Fruit fly (Drosophila melanogaster) whole organism, embryonic: ENCODE measurements around the gene NFAT.

ENCODE experiments used
- CG10209 ChIP-seq: fragments of 200-800 bp; sonication (Bioruptor generic); optimal IDR thresholded peaks from 3 replicates; lab custom pipeline; 2017; ENCODE audit warnings: missing biosample characterization, mild to moderate bottlenecking, missing genetic modification characterization, missing genetic modification reagents
- CG11560 ChIP-seq: fragments of 200-800 bp; sonication (Bioruptor generic); IDR thresholded peaks from 3 replicates; pipeline ENCODE4 v1.3.6; 2022; ENCODE audit warnings: missing biosample characterization, missing genetic modification characterization
- CG13775 ChIP-seq: fragments of 200-800 bp; sonication (Bioruptor generic); optimal IDR thresholded peaks from 3 replicates; lab custom pipeline; 2017; ENCODE audit warnings: missing biosample characterization, mild to moderate bottlenecking, missing genetic modification characterization
- CG14050 ChIP-seq: fragments of 200-800 bp; sonication (Bioruptor generic); IDR thresholded peaks from 3 replicates; pipeline ENCODE4 v1.3.6; 2022; ENCODE audit warnings: missing biosample characterization, missing genetic modification characterization
- CG1602 ChIP-seq: fragments of 200-800 bp; sonication (Bioruptor generic); optimal IDR thresholded peaks from 3 replicates; lab custom pipeline; 2016; ENCODE audit warnings: missing biosample characterization, missing genetic modification characterization
- CG16815 ChIP-seq: fragments of 200-800 bp; sonication (Bioruptor generic); optimal IDR thresholded peaks from 3 replicates; lab custom pipeline; 2017; ENCODE audit warnings: missing biosample characterization, mild to moderate bottlenecking, missing genetic modification characterization
- CG17802 ChIP-seq: fragments of 200-800 bp; sonication (Bioruptor generic); optimal IDR thresholded peaks from 2 replicates; lab custom pipeline; 2018; ENCODE audit warnings: missing biosample characterization, mild to moderate bottlenecking, missing genetic modification characterization, moderate library complexity
- CG18599 ChIP-seq: fragments of 200-800 bp; sonication (Bioruptor generic); optimal IDR thresholded peaks from 3 replicates; lab custom pipeline; 2017; ENCODE audit warnings: missing biosample characterization, missing genetic modification characterization, mild to moderate bottlenecking, moderate library complexity, missing genetic modification reagents
- CG2129 ChIP-seq: fragments of 200-800 bp; sonication (Bioruptor generic); IDR thresholded peaks from 2 replicates; pipeline ENCODE4 v1.3.6; 2022; ENCODE audit warnings: missing biosample characterization, missing genetic modification characterization; ENCODE audit not compliant: partially characterized antibody
- CG2199 ChIP-seq: fragments of 200-800 bp; sonication (Bioruptor generic); IDR thresholded peaks from 3 replicates; pipeline ENCODE4 v1.3.6; 2022; ENCODE audit warnings: missing biosample characterization, missing genetic modification characterization
- CG2678 ChIP-seq: fragments of 200-800 bp; sonication (Bioruptor generic); optimal IDR thresholded peaks from 3 replicates; lab custom pipeline; 2019; ENCODE audit warnings: missing biosample characterization, mild to moderate bottlenecking, missing genetic modification characterization, moderate library complexity
- CG32532 ChIP-seq: fragments of 200-800 bp; sonication (Bioruptor generic); IDR thresholded peaks from 2 replicates; pipeline ENCODE4 v1.3.6; 2022; ENCODE audit warnings: missing biosample characterization, missing genetic modification characterization
- CG4730 ChIP-seq: fragments of 200-800 bp; sonication (Bioruptor generic); IDR thresholded peaks from 2 replicates; pipeline ENCODE4 v1.3.6; 2022; ENCODE audit warnings: missing biosample characterization, missing genetic modification characterization
- D19A ChIP-seq: fragments of 200-800 bp; optimal IDR thresholded peaks from 3 replicates; lab custom pipeline; 2019; ENCODE audit warnings: missing biosample characterization, mild to moderate bottlenecking, missing genetic modification characterization, moderate library complexity
- Dip2 ChIP-seq: fragments of 200-800 bp; sonication (Bioruptor generic); IDR thresholded peaks from 2 replicates; pipeline ENCODE4 v1.3.6; 2022; ENCODE audit warnings: missing biosample characterization, missing genetic modification characterization
- Doc2 ChIP-seq: fragments of 200-800 bp; sonication (Bioruptor generic); IDR thresholded peaks from 2 replicates; pipeline ENCODE4 v1.3.6; 2022; ENCODE audit warnings: missing biosample characterization, missing genetic modification characterization
- Elba2 ChIP-seq: fragments of 200-800 bp; sonication (Bioruptor generic); optimal IDR thresholded peaks from 3 replicates; lab custom pipeline; 2016; ENCODE audit warnings: missing biosample characterization, missing genetic modification characterization
- Fer2 ChIP-seq: fragments of 200-800 bp; sonication (Bioruptor generic); optimal IDR thresholded peaks from 2 replicates; lab custom pipeline; 2018; ENCODE audit warnings: missing biosample characterization, mild to moderate bottlenecking, missing genetic modification characterization, moderate library complexity
- HmgZ ChIP-seq: fragments of 200-800 bp; sonication (Bioruptor generic); optimal IDR thresholded peaks from 2 replicates; lab custom pipeline; 2018; ENCODE audit warnings: missing biosample characterization, mild to moderate bottlenecking, missing genetic modification characterization
- Lhr ChIP-seq: fragments of 200-800 bp; sonication (Bioruptor generic); optimal IDR thresholded peaks from 3 replicates; lab custom pipeline; 2017; ENCODE audit warnings: mild to moderate bottlenecking, missing biosample characterization, missing genetic modification reagents, missing genetic modification characterization
- Lpt ChIP-seq: fragments of >200 bp; optimal IDR thresholded peaks from 2 replicates; lab custom pipeline; 2018; ENCODE audit warnings: missing biosample characterization, missing genetic modification characterization
- Mes4 ChIP-seq: fragments of 200-800 bp; sonication (Bioruptor generic); optimal IDR thresholded peaks from 2 replicates; lab custom pipeline; 2016; ENCODE audit warnings: missing biosample characterization, missing genetic modification characterization
- NK7.1 ChIP-seq: fragments of 200-800 bp; sonication (Bioruptor generic); optimal IDR thresholded peaks from 3 replicates; lab custom pipeline; 2016; ENCODE audit warnings: missing biosample characterization, missing genetic modification characterization
- PHDP ChIP-seq: fragments of 200-800 bp; sonication (Bioruptor generic); optimal IDR thresholded peaks from 3 replicates; lab custom pipeline; 2018; ENCODE audit warnings: missing biosample characterization, mild to moderate bottlenecking, missing genetic modification characterization, moderate library complexity
- Ravus ChIP-seq: fragments of 200-800 bp; sonication (Bioruptor generic); IDR thresholded peaks from 2 replicates; pipeline ENCODE4 v1.3.6; 2022; ENCODE audit warnings: missing biosample characterization, missing genetic modification characterization
- Sox100B ChIP-seq: fragments of 200-800 bp; sonication (Bioruptor generic); optimal IDR thresholded peaks from 3 replicates; lab custom pipeline; 2018; ENCODE audit warnings: missing biosample characterization, mild to moderate bottlenecking, missing genetic modification characterization
- Tbp ChIP-seq: fragments of >200 bp; optimal IDR thresholded peaks from 2 replicates; lab custom pipeline; 2018; ENCODE audit warnings: missing biosample characterization, missing genetic modification characterization
- Xrp1 ChIP-seq: fragments of 200-800 bp; sonication (Bioruptor generic); IDR thresholded peaks from 2 replicates; pipeline ENCODE4 v1.3.6; 2022; ENCODE audit warnings: missing biosample characterization, missing genetic modification characterization
- ara ChIP-seq: fragments of 200-800 bp; sonication (Bioruptor generic); IDR thresholded peaks from 2 replicates; pipeline ENCODE4 v1.3.6; 2022; ENCODE audit warnings: missing biosample characterization, missing genetic modification characterization
- ato ChIP-seq: fragments of 200-800 bp; sonication (Bioruptor generic); IDR thresholded peaks from 2 replicates; pipeline ENCODE4 v1.3.6; 2022; ENCODE audit warnings: missing biosample characterization, missing genetic modification characterization; ENCODE audit not compliant: partially characterized antibody
- bbx ChIP-seq: fragments of 200-800 bp; sonication (Bioruptor generic); IDR thresholded peaks from 2 replicates; pipeline ENCODE4 v1.3.6; 2022; ENCODE audit warnings: missing biosample characterization, missing genetic modification characterization; ENCODE audit not compliant: partially characterized antibody
- cg ChIP-seq: fragments of 200-800 bp; sonication (Bioruptor generic); optimal IDR thresholded peaks from 3 replicates; lab custom pipeline; 2019; ENCODE audit warnings: missing biosample characterization, mild to moderate bottlenecking, missing genetic modification characterization, moderate library complexity
- corto ChIP-seq: fragments of 200-800 bp; sonication (Bioruptor generic); optimal IDR thresholded peaks from 2 replicates; lab custom pipeline; 2016; ENCODE audit warnings: missing biosample characterization, mild to moderate bottlenecking, missing genetic modification characterization, moderate library complexity
- dmrt99B ChIP-seq: fragments of 200-800 bp; sonication (Bioruptor generic); optimal IDR thresholded peaks from 2 replicates; lab custom pipeline; 2018; ENCODE audit warnings: missing biosample characterization, mild to moderate bottlenecking, missing genetic modification characterization, moderate library complexity
- fd64A ChIP-seq: fragments of 200-800 bp; sonication (Bioruptor generic); optimal IDR thresholded peaks from 3 replicates; lab custom pipeline; 2018; ENCODE audit warnings: missing biosample characterization, mild to moderate bottlenecking, missing genetic modification characterization
- gcm2 ChIP-seq: fragments of 200-800 bp; sonication (Bioruptor generic); optimal IDR thresholded peaks from 2 replicates; lab custom pipeline; 2016; ENCODE audit warnings: missing biosample characterization, missing genetic modification characterization
- jing ChIP-seq: fragments of 200-800 bp; sonication (Bioruptor generic); optimal IDR thresholded peaks from 2 replicates; lab custom pipeline; 2018; ENCODE audit warnings: missing biosample characterization, mild to moderate bottlenecking, missing genetic modification characterization
- jumu ChIP-seq: fragments of 200-800 bp; sonication (Bioruptor generic); optimal IDR thresholded peaks from 3 replicates; lab custom pipeline; 2016; ENCODE audit warnings: missing biosample characterization, missing genetic modification characterization
- ken ChIP-seq: fragments of 200-800 bp; sonication (Bioruptor generic); IDR thresholded peaks from 3 replicates; pipeline ENCODE4 v1.3.6; 2022; ENCODE audit warnings: missing biosample characterization, missing genetic modification characterization
- lmd ChIP-seq: fragments of 200-800 bp; sonication (Bioruptor generic); IDR thresholded peaks from 2 replicates; pipeline ENCODE4 v1.3.6; 2022; ENCODE audit warnings: missing biosample characterization, missing genetic modification characterization
- maf-S ChIP-seq: fragments of 200-800 bp; sonication (Bioruptor generic); optimal IDR thresholded peaks from 2 replicates; lab custom pipeline; 2016; ENCODE audit warnings: missing biosample characterization, missing genetic modification characterization
- phol ChIP-seq: fragments of 200-800 bp; sonication (Bioruptor generic); optimal IDR thresholded peaks from 3 replicates; lab custom pipeline; 2018; ENCODE audit warnings: missing biosample characterization, mild to moderate bottlenecking, missing genetic modification characterization, moderate library complexity
- pnt ChIP-seq: fragments of 200-800 bp; sonication (Bioruptor generic); optimal IDR thresholded peaks from 3 replicates; lab custom pipeline; 2016; ENCODE audit warnings: missing biosample characterization, missing genetic modification characterization
- ranshi ChIP-seq: fragments of 200-800 bp; sonication (Bioruptor generic); IDR thresholded peaks from 2 replicates; pipeline ENCODE4 v1.3.6; 2022; ENCODE audit warnings: missing biosample characterization, missing genetic modification characterization
- sd ChIP-seq: fragments of 200-800 bp; sonication (Bioruptor generic); optimal IDR thresholded peaks from 3 replicates; lab custom pipeline; 2018; ENCODE audit warnings: missing biosample characterization, mild to moderate bottlenecking, missing genetic modification characterization, moderate library complexity
- sima ChIP-seq: fragments of 200-800 bp; sonication (Bioruptor generic); optimal IDR thresholded peaks from 2 replicates; lab custom pipeline; 2016; ENCODE audit warnings: missing biosample characterization, missing genetic modification characterization
- sr ChIP-seq: fragments of 200-800 bp; sonication (Bioruptor generic); IDR thresholded peaks from 3 replicates; pipeline ENCODE4 v1.3.6; 2022; ENCODE audit warnings: missing biosample characterization, missing genetic modification characterization
- ssp ChIP-seq: fragments of 200-800 bp; sonication (Bioruptor generic); IDR thresholded peaks from 2 replicates; pipeline ENCODE4 v1.3.6; 2022; ENCODE audit warnings: missing biosample characterization, missing genetic modification characterization
- tap ChIP-seq: fragments of 200-800 bp; optimal IDR thresholded peaks from 3 replicates; lab custom pipeline; 2019; ENCODE audit warnings: missing biosample characterization, mild to moderate bottlenecking, missing genetic modification characterization, moderate library complexity
- tio ChIP-seq: fragments of 200-800 bp; sonication (Bioruptor generic); optimal IDR thresholded peaks from 2 replicates; lab custom pipeline; 2017; ENCODE audit warnings: missing biosample characterization, missing genetic modification characterization, inconsistent platforms
- vfl ChIP-seq: fragments of 200-800 bp; sonication (Bioruptor generic); optimal IDR thresholded peaks from 2 replicates; lab custom pipeline; 2016; ENCODE audit warnings: missing biosample characterization, missing genetic modification characterization
- vnd ChIP-seq: fragments of 200-800 bp; sonication (Bioruptor generic); IDR thresholded peaks from 3 replicates; pipeline ENCODE4 v1.3.6; 2022; ENCODE audit warnings: missing biosample characterization, missing genetic modification characterization; ENCODE audit not compliant: partially characterized antibody

Gene NFAT

dm6 chrX:13643961-13644360 is 19.4 kb downstream of the NFAT start (continued):
- TF ChIP-seq ranshi (GFP tag; lab: Robert Waterston, UW) (peak; percentile 72), CG1602 (GFP tag; lab: Kevin White, UChicago) (peak; percentile 38), tap (tag; lab: Kevin White, UChicago) (peak; percentile 10), ssp (GFP tag; lab: Robert Waterston, UW) (peak; percentile 34), ken (no peak), sr (GFP tag; lab: Robert Waterston, UW) (no peak), Dip2 (GFP tag; lab: Robert Waterston, UW) (no peak), CG4730 (peak; percentile 51; the same call in 1 of the 2 replicates), Elba2 (GFP tag; lab: Kevin White, UChicago) (no peak), sd (tag; lab: Kevin White, UChicago) (no peak), HmgZ (tag; lab: Kevin White, UChicago) (no peak), vnd (GFP tag; lab: Robert Waterston, UW) (no peak), corto (GFP tag; lab: Kevin White, UChicago) (no peak), dmrt99B (tag; lab: Kevin White, UChicago) (peak; percentile 67), NK7.1 (GFP tag; lab: Kevin White, UChicago) (peak; percentile 52), maf-S (GFP tag; lab: Kevin White, UChicago) (no peak), jumu (GFP tag; lab: Kevin White, UChicago) (peak; percentile 21), CG2678 (peak; percentile 55), phol (peak; percentile 63), Xrp1 (peak; percentile 74), jing (GFP tag; lab: Kevin White, UChicago) (peak; percentile 37), CG2199 (GFP tag; lab: Robert Waterston, UW) (0 out of 3 replicates have a peak, but pooled peaks have one; percentile 40), PHDP (peak; percentile 45), tio (no peak), vfl (GFP tag; lab: Kevin White, UChicago) (no peak), CG10209 (peak; percentile 39), Sox100B (GFP tag; lab: Kevin White, UChicago) (peak; percentile 32), CG16815 (GFP tag; lab: Kevin White, UChicago) (no peak), bbx (GFP tag; lab: Robert Waterston, UW) (no peak), CG18599 (peak; percentile 60), Fer2 (no peak), Mes4 (no peak), sima (GFP tag; lab: Kevin White, UChicago) (no peak), CG2129 (GFP tag; lab: Robert Waterston, UW) (no peak), Lhr (GFP tag; lab: Kevin White, UChicago) (no peak), Doc2 (GFP tag; lab: Robert Waterston, UW) (no peak), lmd (peak; percentile 26; the same call in 1 of the 2 replicates), pnt (GFP tag; lab: Kevin White, UChicago) (peak; percentile 46), CG32532 (peak; percentile 67), D19A (tag; lab: Kevin White, UChicago) (peak; percentile 24), CG13775 (GFP tag; lab: Kevin White, UChicago) (peak; percentile 15), ara (GFP tag; lab: Robert Waterston, UW) (peak; percentile 77), gcm2 (GFP tag; lab: Kevin White, UChicago) (no peak), cg (GFP tag; lab: Kevin White, UChicago) (no peak), CG11560 (tag; lab: Robert Waterston, UW) (no peak), fd64A (no peak), Ravus (GFP tag; lab: Robert Waterston, UW) (peak; percentile 41), Tbp (GFP tag; lab: Kevin White, UChicago) (no peak), CG17802 (tag; lab: Kevin White, UChicago) (peak; percentile 32), Lpt (GFP tag; lab: Kevin White, UChicago) (no peak), CG14050 (GFP tag; lab: Robert Waterston, UW) (no peak; the same call in 2 of the 3 replicates), ato (GFP tag; lab: Robert Waterston, UW) (no peak)
